Fruit fly (Drosophila melanogaster) S2 (cell line): ENCODE measurements around the gene out.
A peak's percentile ranks its signal among the peaks of the same experiment; 100 is the strongest.

Experiments
- CG8478 ChIP-seq: fragments of >200 bp; optimal IDR thresholded peaks from 2 replicates; lab custom pipeline; 2018
- CTCF ChIP-seq, 2 experiments: fragments of >200 bp; optimal IDR thresholded peaks; 2 replicates each; lab custom pipeline; 2018

The out gene

dm6 chrX:19326730-19327129, 4.8 kb upstream of the out start:
- TF ChIP-seq CG8478 (lab: Kevin White, UChicago) (no peak), CTCF (optimal IDR thresholded peaks at IDR 0.05; lab: Kevin White, UChicago) (peak; percentile 42 to 79)

- TF ChIP-seq CG8478 (lab: Kevin White, UChicago) (no peak), CTCF (optimal IDR thresholded peaks at IDR 0.05; lab: Kevin White, UChicago) (peak; percentile 81 to 87)
Observed at dm6 chrX:19325729-19326473, 4.0 kb upstream of the out start.

- TF ChIP-seq CG8478 (lab: Kevin White, UChicago) = no peak
- TF ChIP-seq CTCF (optimal IDR thresholded peaks at IDR 0.05; lab: Kevin White, UChicago) = no peak
Observed at dm6 chrX:19324576-19325353, 2.9 kb upstream of the out start.

DNA sequence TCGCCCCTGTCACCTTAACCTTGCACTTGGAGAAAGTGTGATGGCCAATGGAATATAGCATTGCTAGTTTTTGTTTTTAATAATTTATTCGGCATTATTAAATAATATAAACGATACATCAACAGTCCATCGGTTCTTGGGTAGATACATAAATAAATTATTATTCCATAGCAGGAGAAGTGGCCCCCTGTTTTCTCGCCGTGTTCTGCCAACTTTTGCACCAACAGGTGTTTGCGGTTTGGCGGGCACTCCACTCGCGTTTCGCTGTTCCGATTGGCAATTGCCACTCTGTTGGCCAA, 1.9 kb upstream of the out start:
- TF ChIP-seq CTCF (optimal IDR thresholded peaks at IDR 0.05; lab: Kevin White, UChicago) = no peak
- TF ChIP-seq CG8478 (lab: Kevin White, UChicago) = no peak

DNA sequence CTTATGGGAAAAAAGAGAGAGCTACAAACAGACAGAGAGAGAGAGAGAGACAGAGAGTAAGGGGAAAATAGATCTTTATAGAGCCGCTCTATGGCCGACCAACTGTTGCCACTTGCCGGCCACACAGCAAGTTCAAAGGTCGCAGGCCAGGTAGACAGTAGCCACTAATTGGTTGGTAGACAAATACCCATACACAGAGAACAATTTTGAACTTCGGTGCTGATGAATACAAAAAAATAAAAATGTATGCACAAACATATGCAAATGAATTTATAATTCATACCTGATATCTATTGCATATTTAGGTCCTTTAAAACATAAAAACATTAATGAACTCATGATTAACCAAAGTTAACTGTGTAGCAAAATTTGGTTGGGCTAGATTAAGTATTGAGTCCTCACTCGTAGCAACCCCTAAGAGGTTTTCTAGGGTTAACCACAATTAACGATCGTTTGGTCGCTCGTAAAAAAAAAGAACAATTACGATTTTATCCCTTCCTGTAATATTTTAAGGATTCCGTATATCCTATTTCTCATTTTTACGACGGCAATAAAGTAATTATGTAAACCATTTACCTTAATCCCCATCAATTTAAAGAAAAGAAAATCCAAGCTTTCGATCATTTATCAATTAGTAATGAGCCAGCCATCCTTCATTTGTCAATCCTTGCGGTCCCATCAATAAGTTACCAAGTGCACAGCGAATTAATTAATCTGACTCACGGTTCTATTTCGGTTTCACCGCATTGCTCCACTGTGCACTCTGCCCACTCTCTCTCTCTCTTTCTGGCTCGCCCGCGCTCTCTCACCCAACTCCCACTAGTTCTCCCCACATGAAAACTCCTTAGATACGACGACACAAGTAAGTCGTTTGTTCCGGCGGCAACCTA, 1.3 kb upstream of the out start:
- TF ChIP-seq CG8478 (lab: Kevin White, UChicago) = no peak
- no peak for TF ChIP-seq CTCF (optimal IDR thresholded peaks at IDR 0.05; lab: Kevin White, UChicago)

DNA sequence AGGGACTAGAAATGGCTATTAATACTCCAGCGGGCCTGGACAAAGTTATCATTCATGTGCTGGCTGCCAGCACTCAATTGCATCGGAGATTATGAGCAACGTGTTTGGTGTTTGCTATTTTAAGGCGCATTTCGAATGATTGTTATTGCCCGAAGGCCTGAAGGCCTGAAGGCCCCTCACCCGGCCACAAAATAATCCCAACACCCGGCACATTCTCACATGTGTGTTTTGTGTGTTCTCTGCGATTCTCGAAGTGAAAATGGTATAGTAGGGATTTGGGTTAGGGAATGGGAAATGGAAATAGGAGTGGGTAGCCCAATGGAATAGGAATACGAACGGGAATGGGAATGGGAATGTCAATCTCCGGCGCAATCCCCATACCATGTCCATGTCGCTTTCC, 3.0 kb downstream of the out start:
- no peak for TF ChIP-seq CTCF (optimal IDR thresholded peaks at IDR 0.05; lab: Kevin White, UChicago)
- no peak for TF ChIP-seq CG8478 (lab: Kevin White, UChicago)

- TF ChIP-seq CTCF (optimal IDR thresholded peaks at IDR 0.05; lab: Kevin White, UChicago) = no peak
- no peak for TF ChIP-seq CG8478 (lab: Kevin White, UChicago)
Observed at dm6 chrX:19317058-19317767, 4.7 kb downstream of the out start.

dm6 chrX:19316583-19316982, 5.3 kb downstream of the out start:
- TF ChIP-seq CTCF (optimal IDR thresholded peaks at IDR 0.05; lab: Kevin White, UChicago) = no peak
- TF ChIP-seq CG8478 (lab: Kevin White, UChicago) = no peak

DNA sequence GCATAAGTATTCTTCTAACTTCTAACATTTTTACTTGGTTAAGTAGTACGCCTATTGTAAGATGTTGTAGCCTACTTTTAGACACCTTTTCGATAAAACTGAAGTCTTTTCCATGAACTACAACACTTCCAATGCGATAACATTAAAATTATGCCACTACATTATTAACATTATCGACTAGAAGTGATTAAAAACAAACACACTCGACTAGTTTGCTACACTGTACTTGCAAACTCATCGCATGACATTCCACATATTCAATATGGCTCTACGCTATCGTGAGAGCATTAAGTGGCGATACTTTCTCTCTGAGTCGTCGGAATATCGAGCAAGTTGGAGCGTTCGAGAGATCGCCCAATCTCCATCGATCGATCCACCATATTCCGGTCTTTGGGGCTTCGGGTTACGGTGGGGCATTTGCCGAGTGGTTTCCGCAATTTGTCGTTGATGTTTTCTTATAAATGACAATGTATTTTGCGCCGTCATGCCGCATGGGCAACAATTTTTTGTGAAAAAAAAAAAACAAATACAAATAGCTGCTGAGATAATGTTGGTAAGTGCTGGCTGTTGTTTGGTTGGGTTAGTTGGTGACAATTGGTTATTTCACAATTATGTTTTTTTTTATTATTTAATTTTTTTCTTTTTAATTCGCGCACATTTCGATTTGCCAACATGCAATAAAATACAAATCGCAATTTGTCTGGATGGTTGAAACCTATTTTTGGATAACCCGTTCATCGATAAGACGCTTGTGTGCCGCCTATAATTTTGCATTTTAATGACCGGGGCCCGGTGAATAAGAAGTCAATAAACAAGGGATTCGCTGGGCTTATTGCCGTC, 6.3 kb downstream of the out start:
- TF ChIP-seq CTCF (optimal IDR thresholded peaks at IDR 0.05; lab: Kevin White, UChicago) (no peak), CG8478 (lab: Kevin White, UChicago) (no peak)

dm6 chrX:19314283-19315178, 7.4 kb downstream of the out start:
- TF ChIP-seq CTCF (optimal IDR thresholded peaks at IDR 0.05; lab: Kevin White, UChicago) = no peak
- no peak for TF ChIP-seq CG8478 (lab: Kevin White, UChicago)

DNA sequence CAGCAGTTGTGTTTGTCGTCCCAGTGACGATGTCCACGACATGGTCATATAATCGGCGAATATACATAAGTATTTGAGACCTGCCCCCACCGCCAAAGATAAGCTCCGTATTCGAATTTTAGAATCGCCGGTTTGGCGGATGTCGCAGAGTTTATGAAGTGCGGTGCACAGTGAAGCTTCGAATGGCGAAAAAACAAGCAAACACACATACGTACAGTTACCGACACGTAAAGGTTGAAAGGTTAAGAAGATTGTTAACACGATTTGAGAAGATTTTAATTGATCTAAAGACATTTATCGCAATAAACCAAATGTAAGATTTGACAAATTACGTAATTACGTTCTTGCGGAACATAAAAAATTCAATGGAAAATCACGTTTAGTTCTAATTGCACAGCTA, 12.3 kb downstream of the out start:
- no peak for TF ChIP-seq CG8478 (lab: Kevin White, UChicago)

- no peak for TF ChIP-seq CTCF (optimal IDR thresholded peaks at IDR 0.05; lab: Kevin White, UChicago)
- TF ChIP-seq CG8478 (lab: Kevin White, UChicago) = no peak
Observed at dm6 chrX:19307810-19308456, 14.0 kb downstream of the out start, which contains the start of gene CG8051. TSS of gene CG8051 (minus strand) at chrX:19307925.
